Worm (Caenorhabditis elegans) whole organism, late embryonic: ENCODE results near the gene fars-2.

Source experiments
- K09A11.1 ChIP-seq: sonication (generic microtip); optimal IDR thresholded peaks from 2 replicates; lab custom pipeline; 2017; ENCODE audit warnings: antibody characterized with exemption, mild to moderate bottlenecking, missing genetic modification characterization, missing compliant biosample characterization; ENCODE audit not compliant: insufficient read depth
- T23F11.4 ChIP-seq: fragments of 200-800 bp; sonication (Bioruptor generic); optimal IDR thresholded peaks from 2 replicates; lab custom pipeline; 2018; ENCODE audit warnings: mild to moderate bottlenecking, missing genetic modification characterization, missing compliant biosample characterization
- Y22D7AL.16 ChIP-seq: sonication (generic microtip); optimal IDR thresholded peaks from 2 replicates; lab custom pipeline; 2016; ENCODE audit warnings: missing genetic modification characterization, missing compliant biosample characterization
- ceh-30 ChIP-seq: fragments of 150-350 bp; optimal IDR thresholded peaks from 2 replicates; lab custom pipeline; 2014; ENCODE audit warnings: missing biosample characterization, missing genetic modification characterization
- ceh-48 ChIP-seq: sonication (generic microtip); optimal IDR thresholded peaks from 2 replicates; lab custom pipeline; 2016; ENCODE audit warnings: missing genetic modification characterization, inconsistent platforms, missing compliant biosample characterization
- dve-1 ChIP-seq: sonication (generic microtip); optimal IDR thresholded peaks from 2 replicates; lab custom pipeline; 2017; ENCODE audit warnings: antibody characterized with exemption, mild to moderate bottlenecking, missing genetic modification characterization, missing compliant biosample characterization
- elt-4 ChIP-seq: sonication (generic microtip); optimal IDR thresholded peaks from 2 replicates; lab custom pipeline; 2016; ENCODE audit warnings: missing genetic modification characterization, missing compliant biosample characterization
- eyg-1 ChIP-seq: sonication (generic microtip); optimal IDR thresholded peaks from 2 replicates; lab custom pipeline; 2016; ENCODE audit warnings: missing genotype, missing genetic modification characterization, missing compliant biosample characterization
- fax-1 ChIP-seq: sonication (generic microtip); optimal IDR thresholded peaks from 2 replicates; lab custom pipeline; 2016; ENCODE audit warnings: missing genotype, missing genetic modification characterization, missing compliant biosample characterization
- lim-6 ChIP-seq: sonication (generic microtip); optimal IDR thresholded peaks from 2 replicates; lab custom pipeline; 2016; ENCODE audit warnings: missing genetic modification characterization, missing compliant biosample characterization
- pha-2 ChIP-seq: sonication (generic microtip); optimal IDR thresholded peaks from 2 replicates; lab custom pipeline; 2017; ENCODE audit warnings: mild to moderate bottlenecking, missing genetic modification characterization, missing compliant biosample characterization
- rnt-1 ChIP-seq: sonication (generic microtip); optimal IDR thresholded peaks from 2 replicates; lab custom pipeline; 2016; ENCODE audit warnings: missing genetic modification characterization, missing compliant biosample characterization
- unc-42 ChIP-seq: sonication (generic microtip); optimal IDR thresholded peaks from 2 replicates; lab custom pipeline; 2016; ENCODE audit warnings: missing genotype, missing genetic modification characterization, missing compliant biosample characterization

ce11 chrV:19856933-19857332 is 50.3 kb downstream of the fars-2 start:
- TF ChIP-seq pha-2 (tag; lab: Kevin White, UChicago) (no peak), ceh-30 (tag; lab: Kevin White, UChicago) (no peak), T23F11.4 (GFP tag; lab: Kevin White, UChicago) (no peak), K09A11.1 (no peak), elt-4 (no peak), rnt-1 (tag; lab: Kevin White, UChicago) (no peak), lim-6 (tag; lab: Kevin White, UChicago) (no peak), unc-42 (tag; lab: Kevin White, UChicago) (no peak), eyg-1 (no peak), Y22D7AL.16 (tag; lab: Kevin White, UChicago) (no peak), ceh-48 (tag; lab: Kevin White, UChicago) (no peak), dve-1 (tag; lab: Kevin White, UChicago) (no peak), fax-1 (tag; lab: Kevin White, UChicago) (no peak)
